Worm (Caenorhabditis elegans): ENCODE measurements around the gene B0334.10.

The B0334.10 gene

DNA sequence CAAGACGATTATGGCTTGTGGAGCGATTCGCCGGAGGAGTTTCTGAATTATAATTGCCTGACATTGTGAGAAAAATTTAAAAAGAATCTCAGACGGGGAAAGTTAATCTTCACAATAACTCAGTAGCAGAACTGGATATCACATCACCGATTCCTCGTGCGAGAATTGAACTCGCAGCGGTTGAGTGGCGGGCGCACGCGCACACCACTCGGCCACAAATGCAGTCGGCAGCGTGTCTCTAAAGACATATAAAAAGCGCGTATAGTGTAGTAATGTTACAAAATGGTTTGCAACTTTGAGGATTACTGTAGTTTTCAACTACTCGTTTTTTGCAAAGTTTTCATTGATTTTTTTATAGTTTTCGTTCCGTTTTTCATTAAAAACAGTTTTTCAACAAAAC, 33.7 kb upstream of the B0334.10 start (continued):
- TF ChIP-seq sptf-2 (GFP tag; optimal IDR thresholded peaks at IDR 0.05): peak; percentile 98
- TF ChIP-seq rcor-1 (GFP tag; IDR thresholded peaks at IDR 0.05): peak; percentile 88
- peak; percentile 87 for TF ChIP-seq B0336.3 (GFP tag; IDR thresholded peaks at IDR 0.05)
- TF ChIP-seq K11D2.4 (GFP tag; IDR thresholded peaks at IDR 0.05): peak; percentile 72
- TF ChIP-seq hsf-1 (GFP tag; IDR thresholded peaks at IDR 0.05): peak; percentile 64; the same call in 1 of the 2 replicates
- peak; percentile 84 for TF ChIP-seq lir-1 (GFP tag; conservative IDR thresholded peaks at IDR 0.05)
- peak; percentile 86 for TF ChIP-seq sea-2 (GFP tag; IDR thresholded peaks at IDR 0.05)
- TF ChIP-seq xnd-1 (tag; optimal IDR thresholded peaks at IDR 0.05): peak; percentile 15
- peak; percentile 91 for TF ChIP-seq ceh-79 (tag; optimal IDR thresholded peaks at IDR 0.05)
- TF ChIP-seq let-607 (tag; optimal IDR thresholded peaks at IDR 0.05): peak; percentile 67 to 78
- TF ChIP-seq snpc-4 (GFP tag; optimal IDR thresholded peaks at IDR 0.05): peak; percentile 83
- TF ChIP-seq snpc-4 (tag; optimal IDR thresholded peaks at IDR 0.05): peak; percentile 62 to 82 (median 77)
- peak; percentile 62 for TF ChIP-seq unc-130 (GFP tag; optimal IDR thresholded peaks at IDR 0.05)
- TF ChIP-seq nhr-80 (tag; optimal IDR thresholded peaks at IDR 0.05): peak; percentile 57
- TF ChIP-seq madf-10 (tag; optimal IDR thresholded peaks at IDR 0.05): peak; percentile 87
- peak; percentile 67 for TF ChIP-seq ccch-3 (GFP tag; optimal IDR thresholded peaks at IDR 0.05)
- TF ChIP-seq him-1 (tag; optimal IDR thresholded peaks at IDR 0.05): peak; percentile 98
- peak; percentile 92 for TF ChIP-seq F10E7.11 (tag; optimal IDR thresholded peaks at IDR 0.05)
- peak; percentile 75 for TF ChIP-seq nhr-179 (tag; optimal IDR thresholded peaks at IDR 0.05)
- peak; percentile 93 for TF ChIP-seq nfyb-1 (GFP tag; IDR thresholded peaks at IDR 0.05)
- TF ChIP-seq B0261.1 (tag; optimal IDR thresholded peaks at IDR 0.05): peak; percentile 98
- no peak for TF ChIP-seq pha-4 (tag; optimal IDR thresholded peaks at IDR 0.05)
- peak; percentile 99 for TF ChIP-seq lin-26 (GFP tag; IDR thresholded peaks at IDR 0.05)
- TF ChIP-seq C17E4.6 (GFP tag; IDR thresholded peaks at IDR 0.05): peak; percentile 69
- peak; percentile 94 for TF ChIP-seq T26A5.8 (tag; optimal IDR thresholded peaks at IDR 0.05)
- TF ChIP-seq mes-4 (tag; optimal IDR thresholded peaks at IDR 0.05): peak; percentile 90
- peak; percentile 92 for TF ChIP-seq ekl-4 (GFP tag; IDR thresholded peaks at IDR 0.05)
- peak; percentile 90 for TF ChIP-seq ztf-6 (GFP tag; IDR thresholded peaks at IDR 0.05)
- peak; percentile 87; the same call in 1 of the 2 replicates for TF ChIP-seq bed-1 (GFP tag; IDR thresholded peaks at IDR 0.05)
- TF ChIP-seq ceh-40 (GFP tag; IDR thresholded peaks at IDR 0.05): peak; percentile 71; the same call in 1 of the 2 replicates
- peak; percentile 61; the same call in 1 of the 2 replicates for TF ChIP-seq Y79H2A.3 (GFP tag; conservative IDR thresholded peaks at IDR 0.05)
- peak; percentile 85 for TF ChIP-seq hlh-12 (tag; optimal IDR thresholded peaks at IDR 0.05)
- peak; percentile 83 for TF ChIP-seq mcd-1 (GFP tag; IDR thresholded peaks at IDR 0.05)
- peak; percentile 41 for TF ChIP-seq ztf-3 (GFP tag; optimal IDR thresholded peaks at IDR 0.05)
- TF ChIP-seq B0019.2 (GFP tag; conservative IDR thresholded peaks at IDR 0.05): peak; percentile 72
- peak; percentile 98 for TF ChIP-seq F57A8.1 (GFP tag; optimal IDR thresholded peaks at IDR 0.05)
- TF ChIP-seq B0035.1 (tag; optimal IDR thresholded peaks at IDR 0.05): peak; percentile 76
- TF ChIP-seq mxl-1 (tag; optimal IDR thresholded peaks at IDR 0.05): peak; percentile 98
- peak; percentile 97 for TF ChIP-seq fkh-3 (tag; optimal IDR thresholded peaks at IDR 0.05)
- peak; percentile 57 for TF ChIP-seq ztf-22 (GFP tag; optimal IDR thresholded peaks at IDR 0.05)
- peak; percentile 89 for TF ChIP-seq F23B12.7 (tag; optimal IDR thresholded peaks at IDR 0.05; ENCODE audit: insufficient read depth)
- TF ChIP-seq akir-1 (GFP tag; optimal IDR thresholded peaks at IDR 0.05): peak; percentile 66
- peak; percentile 87; the same call in 1 of the 2 replicates for TF ChIP-seq lag-1 (GFP tag; IDR thresholded peaks at IDR 0.05)
- TF ChIP-seq attf-3 (GFP tag; conservative IDR thresholded peaks at IDR 0.05): peak; percentile 71
- TF ChIP-seq F37B4.10 (GFP tag; IDR thresholded peaks at IDR 0.05): 0 out of 2 replicates have a peak, but pooled peaks have one; percentile 76
- peak; percentile 90 for TF ChIP-seq D2030.7 (GFP tag; IDR thresholded peaks at IDR 0.05)
- peak; percentile 97 for TF ChIP-seq nhr-27 (tag; optimal IDR thresholded peaks at IDR 0.05)
- peak; percentile 85 for TF ChIP-seq hmg-1.2 (GFP tag; IDR thresholded peaks at IDR 0.05)
- peak; percentile 83 for TF ChIP-seq zfh-2 (GFP tag; conservative IDR thresholded peaks at IDR 0.05)
